Worm (Caenorhabditis elegans) whole organism, L1 larva: Measurements from ENCODE around the gene srt-5.
"Not testable (repeated sequence)": the region's sequence is repeated elsewhere in the genome, so short reads cannot be mapped to it uniquely, and the experiment has no call there.

Source experiments
- C04F5.9 ChIP-seq: sonication (generic microtip); optimal IDR thresholded peaks from 2 replicates; lab custom pipeline; 2016; ENCODE audit warnings: missing genetic modification characterization, missing compliant biosample characterization
- C16A3.4 ChIP-seq: fragments of 150-350 bp; optimal IDR thresholded peaks from 2 replicates; lab custom pipeline; 2014; ENCODE audit warnings: missing biosample characterization, missing genetic modification characterization
- F16B12.6 ChIP-seq: fragments of 150-350 bp; optimal IDR thresholded peaks from 2 replicates; lab custom pipeline; 2014; ENCODE audit warnings: missing biosample characterization, missing genetic modification characterization
- aha-1 ChIP-seq: fragments of 150-350 bp; optimal IDR thresholded peaks from 2 replicates; lab custom pipeline; 2014; ENCODE audit warnings: missing biosample characterization, missing genetic modification characterization
- blmp-1 ChIP-seq: fragments of 150-350 bp; optimal IDR thresholded peaks from 2 replicates; lab custom pipeline; 2014; ENCODE audit warnings: missing biosample characterization, missing genetic modification characterization
- ceh-63 ChIP-seq: fragments of 200-800 bp; sonication (Bioruptor generic); optimal IDR thresholded peaks from 2 replicates; lab custom pipeline; 2018; ENCODE audit warnings: mild to moderate bottlenecking, missing genetic modification characterization, missing compliant biosample characterization
- ceh-88 ChIP-seq: fragments of 200-800 bp; sonication (Bioruptor generic); IDR thresholded peaks from 2 replicates; pipeline ENCODE4 v1.3.6; 2022; ENCODE audit warnings: missing genetic modification characterization, missing compliant biosample characterization
- efl-3 ChIP-seq: fragments of 200-800 bp; sonication (Bioruptor generic); optimal IDR thresholded peaks from 2 replicates; lab custom pipeline; 2018; ENCODE audit warnings: mild to moderate bottlenecking, missing genetic modification characterization, missing compliant biosample characterization
- fkh-8 ChIP-seq: sonication (generic microtip); optimal IDR thresholded peaks from 2 replicates; lab custom pipeline; 2016; ENCODE audit warnings: mild to moderate bottlenecking, missing genetic modification characterization, missing compliant biosample characterization
- fos-1 ChIP-seq: fragments of 150-350 bp; optimal IDR thresholded peaks from 2 replicates; lab custom pipeline; 2014; ENCODE audit warnings: missing biosample characterization, missing genetic modification characterization
- grh-1 ChIP-seq: fragments of 200-800 bp; sonication (Bioruptor generic); IDR thresholded peaks from 2 replicates; pipeline ENCODE4 v1.3.6; 2022; ENCODE audit warnings: missing genetic modification reagents, missing genetic modification characterization, missing compliant biosample characterization
- hlh-4 ChIP-seq: sonication (generic microtip); optimal IDR thresholded peaks from 2 replicates; lab custom pipeline; 2016; ENCODE audit warnings: mild to moderate bottlenecking, missing genetic modification characterization, missing compliant biosample characterization
- hpl-2 ChIP-seq: fragments of 150-350 bp; optimal IDR thresholded peaks from 2 replicates; lab custom pipeline; 2014; ENCODE audit warnings: missing biosample characterization, missing genetic modification reagents, missing genetic modification characterization
- lin-15B ChIP-seq: fragments of 150-350 bp; sonication (generic microtip); optimal IDR thresholded peaks from 3 replicates; lab custom pipeline; 2014; ENCODE audit warnings: missing biosample characterization, missing genetic modification characterization
- lin-35 ChIP-seq, 2 experiments: fragments of 150-350 bp; optimal IDR thresholded peaks; 2 replicates each; lab custom pipeline; 2014; ENCODE audit warnings: missing biosample characterization in 2 of 2, missing genetic modification characterization in 2 of 2, missing genetic modification reagents in 2 of 2
- lin-39 ChIP-seq: fragments of 150-350 bp; optimal IDR thresholded peaks from 2 replicates; lab custom pipeline; 2014; ENCODE audit warnings: missing biosample characterization, missing genetic modification reagents, missing genetic modification characterization
- lir-3 ChIP-seq: sonication (generic microtip); optimal IDR thresholded peaks from 2 replicates; lab custom pipeline; 2016; ENCODE audit warnings: mild to moderate bottlenecking, missing genetic modification characterization, moderate library complexity, missing compliant biosample characterization; ENCODE audit not compliant: poor library complexity
- mdl-1 ChIP-seq, 2 experiments: fragments of 150-350 bp; optimal IDR thresholded peaks; 2 replicates each; lab custom pipeline; 2014 to 2017; ENCODE audit warnings: missing biosample characterization in 2 of 2, missing genetic modification characterization in 2 of 2, inconsistent platforms in 1 of 2
- nhr-19 ChIP-seq: fragments of 200-800 bp; sonication (Bioruptor generic); conservative IDR thresholded peaks from 2 replicates; pipeline ENCODE4 v1.3.6; 2022; ENCODE audit warnings: missing genetic modification characterization, missing compliant biosample characterization
- nhr-28 ChIP-seq: fragments of 150-350 bp; optimal IDR thresholded peaks from 2 replicates; lab custom pipeline; 2014; ENCODE audit warnings: missing biosample characterization, missing genetic modification characterization
- nhr-47 ChIP-seq: sonication (generic microtip); optimal IDR thresholded peaks from 2 replicates; lab custom pipeline; 2016; ENCODE audit warnings: mild to moderate bottlenecking, missing genetic modification characterization, moderate library complexity, missing compliant biosample characterization
- nhr-77 ChIP-seq: fragments of 150-350 bp; optimal IDR thresholded peaks from 2 replicates; lab custom pipeline; 2014; ENCODE audit warnings: missing biosample characterization, missing genetic modification characterization
- pqm-1 ChIP-seq: sonication (generic microtip); optimal IDR thresholded peaks from 3 replicates; lab custom pipeline; 2017; ENCODE audit warnings: missing biosample characterization, missing genetic modification characterization
- skn-1 ChIP-seq: fragments of 150-350 bp; optimal IDR thresholded peaks from 2 replicates; lab custom pipeline; 2014; ENCODE audit warnings: missing biosample characterization, missing genetic modification characterization
- snpc-4 ChIP-seq: fragments of 150-350 bp; optimal IDR thresholded peaks from 2 replicates; lab custom pipeline; 2014; ENCODE audit warnings: missing biosample characterization, missing genetic modification characterization
- sox-4 ChIP-seq: sonication (generic microtip); optimal IDR thresholded peaks from 2 replicates; lab custom pipeline; 2016; ENCODE audit warnings: missing genetic modification characterization, missing compliant biosample characterization
- swsn-7 ChIP-seq: sonication (generic microtip); optimal IDR thresholded peaks from 2 replicates; lab custom pipeline; 2016; ENCODE audit warnings: missing genetic modification characterization, missing compliant biosample characterization
- tbx-2 ChIP-seq: sonication (generic microtip); optimal IDR thresholded peaks from 2 replicates; lab custom pipeline; 2016; ENCODE audit warnings: missing genetic modification characterization, missing compliant biosample characterization
- tlp-1 ChIP-seq: fragments of 150-350 bp; optimal IDR thresholded peaks from 2 replicates; lab custom pipeline; 2014; ENCODE audit warnings: missing biosample characterization, missing genetic modification characterization
- unc-30 ChIP-seq: sonication (generic microtip); optimal IDR thresholded peaks from 2 replicates; lab custom pipeline; 2017; ENCODE audit warnings: missing biosample characterization, missing genetic modification characterization
- unc-98 ChIP-seq: fragments of 200-800 bp; sonication (Bioruptor generic); IDR thresholded peaks from 2 replicates; pipeline ENCODE4 v1.3.6; 2022; ENCODE audit warnings: missing genetic modification characterization, missing compliant biosample characterization
- vab-15 ChIP-seq: sonication (generic microtip); optimal IDR thresholded peaks from 2 replicates; lab custom pipeline; 2017; ENCODE audit warnings: missing genotype, mild to moderate bottlenecking, missing genetic modification characterization, missing compliant biosample characterization
- xbp-1 ChIP-seq: sonication (generic microtip); optimal IDR thresholded peaks from 2 replicates; lab custom pipeline; 2016; ENCODE audit warnings: missing genetic modification characterization, missing compliant biosample characterization
- ztf-4 ChIP-seq: fragments of 150-350 bp; optimal IDR thresholded peaks from 2 replicates; lab custom pipeline; 2014; ENCODE audit warnings: missing biosample characterization, missing genetic modification characterization

srt-5 gene

DNA sequence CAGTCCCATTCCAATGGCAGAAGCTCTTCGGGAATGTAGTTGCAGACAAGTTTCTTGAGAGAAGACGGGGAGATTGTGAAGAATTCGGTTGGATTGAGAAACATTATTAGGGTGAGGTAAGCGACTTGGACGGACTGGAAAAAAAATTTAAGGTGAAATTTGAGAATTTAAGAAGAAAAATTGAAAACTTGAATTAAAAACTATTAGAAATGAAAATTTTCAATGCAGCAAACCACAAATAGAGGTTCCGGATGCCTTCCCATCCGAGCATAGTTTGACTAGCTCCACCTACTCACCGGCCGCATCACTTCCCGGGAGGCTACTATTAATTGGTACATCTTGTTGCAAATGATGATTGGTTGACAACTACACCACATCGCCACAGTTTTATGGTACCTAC, 33.1 kb upstream of the srt-5 start, which contains the start of gene Y73C8C.8:
Y73C8C.8 (minus strand) TSS at position 101 of the 400 bp plus-strand sequence.
- TF ChIP-seq unc-98 (no peak), lir-3 (tag; lab: Kevin White, UChicago) (no peak), sox-4 (tag; lab: Kevin White, UChicago) (no peak), efl-3 (no peak), F16B12.6 (tag; lab: Kevin White, UChicago) (no peak), lin-15B (no peak), mdl-1 (tag; optimal IDR thresholded peaks at IDR 0.05; lab: Kevin White, UChicago) (no peak), hpl-2 (GFP tag; lab: Kevin White, UChicago) (no peak), C16A3.4 (no peak), aha-1 (no peak), blmp-1 (tag; lab: Kevin White, UChicago) (no peak), lin-39 (tag; lab: Kevin White, UChicago) (no peak), skn-1 (no peak), tbx-2 (tag; lab: Kevin White, UChicago) (no peak)

DNA sequence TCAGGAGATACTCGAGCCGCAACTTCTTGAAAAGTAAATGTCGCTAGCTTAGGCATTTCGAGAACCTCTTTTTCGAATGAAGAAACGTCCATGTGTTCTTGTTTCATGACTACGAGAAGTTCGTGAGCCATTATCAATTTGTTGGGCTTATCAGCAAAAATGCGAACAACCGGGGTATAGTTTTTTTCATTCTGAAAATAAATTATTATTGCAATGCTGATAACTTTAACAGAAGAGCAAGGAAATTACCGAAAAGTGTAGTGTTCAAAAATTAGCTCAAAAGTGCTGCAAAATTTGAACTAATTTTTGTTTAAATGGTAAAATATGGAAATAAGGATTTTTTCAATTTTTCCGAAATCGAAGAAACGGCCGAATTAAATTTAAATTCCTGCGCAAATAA, 31.5 kb upstream of the srt-5 start:
- no peak for TF ChIP-seq aha-1
- no peak for TF ChIP-seq ceh-63 (GFP tag; lab: Kevin White, UChicago)
- TF ChIP-seq efl-3 = no peak
- TF ChIP-seq nhr-19 (GFP tag; lab: Robert Waterston, UW) = no peak

ce11 chrV:3107450-3107849, 26.8 kb upstream of the srt-5 start, which contains the start of gene str-68:
Gene str-68 (minus strand): TSS chrV:3107550.
- TF ChIP-seq fkh-8 (no peak), nhr-28 (tag; lab: Kevin White, UChicago) (no peak), snpc-4 (tag; lab: Kevin White, UChicago) (no peak), C16A3.4 (no peak), swsn-7 (no peak)

ce11 chrV:3106785-3107184, 26.1 kb upstream of the srt-5 start:
- TF ChIP-seq unc-30 = no peak
- TF ChIP-seq snpc-4 (tag; lab: Kevin White, UChicago) = peak; percentile 25

DNA sequence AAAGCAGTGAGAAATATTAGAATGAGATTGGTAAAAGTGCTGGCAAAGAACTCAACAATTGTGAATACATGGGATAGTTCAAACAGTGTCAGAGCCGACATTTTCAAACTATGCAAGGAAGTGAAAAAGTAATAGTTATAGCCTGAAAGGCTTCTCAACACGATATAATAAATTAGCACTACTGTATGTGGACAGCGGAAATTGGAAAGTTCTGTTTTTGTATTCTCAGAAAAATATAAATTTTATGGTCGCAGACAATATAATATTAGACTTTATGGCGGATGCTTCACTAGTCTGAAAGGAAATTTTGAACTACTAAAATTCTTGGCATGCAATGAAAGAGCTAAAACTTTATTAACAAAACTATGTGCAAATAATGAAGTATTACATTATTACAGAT, 25.1 kb upstream of the srt-5 start, which contains the start of gene str-69:
str-69 (minus strand) TSS at position 101 of the 400 bp plus-strand sequence.
- TF ChIP-seq blmp-1 (tag; lab: Kevin White, UChicago) (no peak), lin-39 (tag; lab: Kevin White, UChicago) (no peak), xbp-1 (tag; lab: Kevin White, UChicago) (no peak), C04F5.9 (tag; lab: Kevin White, UChicago) (no peak), vab-15 (no peak), hlh-4 (tag; lab: Kevin White, UChicago) (no peak), lin-35 (GFP tag; optimal IDR thresholded peaks at IDR 0.05; lab: Kevin White, UChicago) (no peak), tlp-1 (tag; lab: Kevin White, UChicago) (no peak), fos-1 (tag; lab: Kevin White, UChicago) (no peak)

- TF ChIP-seq pqm-1 = no peak
- no peak for TF ChIP-seq ceh-88 (GFP tag; lab: Robert Waterston, UW)
- no peak for TF ChIP-seq nhr-47 (tag; lab: Kevin White, UChicago)
- TF ChIP-seq lin-35 (GFP tag; optimal IDR thresholded peaks at IDR 0.05; lab: Kevin White, UChicago) = no peak
- TF ChIP-seq nhr-77 (tag; lab: Kevin White, UChicago) = no peak
- no peak for TF ChIP-seq swsn-7
- TF ChIP-seq, all 84 proteins: peak for 0
Measured at ce11 chrV:3104134-3104533, 23.4 kb upstream of the srt-5 start, which contains the start of gene str-66. Gene str-66 (minus strand): TSS chrV:3104234.

ce11 chrV:3102049-3102448, 21.4 kb upstream of the srt-5 start, which contains the start of gene Y73C8C.4:
Gene Y73C8C.4 (minus strand): TSS chrV:3102149.
- TF ChIP-seq ztf-4 (tag; lab: Kevin White, UChicago); grh-1 (GFP tag; lab: Robert Waterston, UW); fos-1 (tag; lab: Kevin White, UChicago): not testable (repeated sequence)
